Worm (Caenorhabditis elegans) whole organism, young adult: Measurements from ENCODE around the gene tag-342.
A peak's percentile ranks its signal among the peaks of the same experiment; 100 is the strongest.

Experiments used
- B0261.1 ChIP-seq: sonication (generic microtip); optimal IDR thresholded peaks from 2 replicates; lab custom pipeline; 2016; ENCODE audit warnings: mild to moderate bottlenecking, missing genetic modification characterization, moderate library complexity, missing compliant biosample characterization
- C06A6.2 ChIP-seq: fragments of 200-800 bp; sonication (Bioruptor generic); conservative IDR thresholded peaks from 2 replicates; pipeline ENCODE4 v1.3.6; 2022; ENCODE audit warnings: missing genetic modification characterization, missing compliant biosample characterization
- D2030.7 ChIP-seq: fragments of 200-800 bp; sonication (Bioruptor generic); IDR thresholded peaks from 2 replicates; pipeline ENCODE4 v1.3.6; 2022; ENCODE audit warnings: missing genetic modification reagents, missing genetic modification characterization, missing compliant biosample characterization
- F33H1.4 ChIP-seq: fragments of 200-800 bp; sonication (Bioruptor generic); IDR thresholded peaks from 2 replicates; pipeline ENCODE4 v1.3.6; 2022; ENCODE audit warnings: missing genetic modification reagents, missing genetic modification characterization, missing compliant biosample characterization
- F52B5.7 ChIP-seq: sonication (generic microtip); optimal IDR thresholded peaks from 2 replicates; lab custom pipeline; 2016; ENCODE audit warnings: mild to moderate bottlenecking, missing genetic modification characterization, missing compliant biosample characterization
- F55B11.4 ChIP-seq: sonication (generic microtip); optimal IDR thresholded peaks from 2 replicates; lab custom pipeline; 2016; ENCODE audit warnings: missing compliant biosample characterization, missing genetic modification characterization, borderline replicate concordance; ENCODE audit not compliant: insufficient read depth
- F57A8.1 ChIP-seq: fragments of 200-800 bp; sonication (Bioruptor generic); optimal IDR thresholded peaks from 2 replicates; lab custom pipeline; 2018; ENCODE audit warnings: mild to moderate bottlenecking, missing genetic modification characterization, moderate library complexity, missing compliant biosample characterization
- F57C9.4 ChIP-seq: sonication (generic microtip); optimal IDR thresholded peaks from 2 replicates; lab custom pipeline; 2017; ENCODE audit warnings: mild to moderate bottlenecking, missing genetic modification characterization, missing compliant biosample characterization
- T26A5.8 ChIP-seq: sonication (generic microtip); optimal IDR thresholded peaks from 2 replicates; lab custom pipeline; 2016; ENCODE audit warnings: missing genetic modification characterization, missing compliant biosample characterization
- Y53F4B.3 ChIP-seq: fragments of 200-800 bp; sonication (Bioruptor generic); IDR thresholded peaks from 2 replicates; pipeline ENCODE4 v1.3.6; 2022; ENCODE audit warnings: missing genetic modification reagents, missing genetic modification characterization, missing compliant biosample characterization
- Y53G8AR.9 ChIP-seq: fragments of 200-800 bp; sonication (Bioruptor generic); conservative IDR thresholded peaks from 2 replicates; pipeline ENCODE4 v1.3.6; 2022; ENCODE audit warnings: missing genetic modification reagents, missing genetic modification characterization, missing compliant biosample characterization
- Y56A3A.18 ChIP-seq: fragments of 200-800 bp; sonication (Bioruptor generic); IDR thresholded peaks from 2 replicates; pipeline ENCODE4 v1.3.6; 2022; ENCODE audit warnings: missing genetic modification reagents, missing genetic modification characterization, missing compliant biosample characterization
- Y79H2A.3 ChIP-seq: fragments of 200-800 bp; sonication (Bioruptor generic); conservative IDR thresholded peaks from 2 replicates; pipeline ENCODE4 v1.3.6; 2022; ENCODE audit warnings: missing genetic modification reagents, missing genetic modification characterization, missing compliant biosample characterization
- aptf-3 ChIP-seq: fragments of 200-800 bp; sonication (Bioruptor generic); IDR thresholded peaks from 2 replicates; pipeline ENCODE4 v1.3.6; 2022; ENCODE audit warnings: missing genetic modification characterization, missing compliant biosample characterization
- athp-1 ChIP-seq: sonication (generic microtip); optimal IDR thresholded peaks from 2 replicates; lab custom pipeline; 2017; ENCODE audit warnings: mild to moderate bottlenecking, missing genetic modification characterization, missing compliant biosample characterization
- attf-5 ChIP-seq: fragments of 200-800 bp; sonication (Bioruptor generic); optimal IDR thresholded peaks from 2 replicates; lab custom pipeline; 2018; ENCODE audit warnings: mild to moderate bottlenecking, missing genetic modification characterization, missing compliant biosample characterization
- attf-6 ChIP-seq: fragments of 200-800 bp; sonication (Bioruptor generic); IDR thresholded peaks from 2 replicates; pipeline ENCODE4 v1.3.6; 2022; ENCODE audit warnings: missing genetic modification reagents, missing genetic modification characterization, missing compliant biosample characterization
- bed-2 ChIP-seq: fragments of 200-800 bp; sonication (Bioruptor generic); IDR thresholded peaks from 2 replicates; pipeline ENCODE4 v1.3.6; 2022; ENCODE audit warnings: missing genetic modification reagents, missing genetic modification characterization, missing compliant biosample characterization
- ceh-27 ChIP-seq: fragments of 200-800 bp; sonication (Bioruptor generic); optimal IDR thresholded peaks from 2 replicates; lab custom pipeline; 2018; ENCODE audit warnings: mild to moderate bottlenecking, missing genetic modification characterization, moderate library complexity, missing compliant biosample characterization
- ceh-40 ChIP-seq: fragments of 200-800 bp; sonication (Bioruptor generic); IDR thresholded peaks from 2 replicates; pipeline ENCODE4 v1.3.6; 2022; ENCODE audit warnings: missing genetic modification characterization, missing compliant biosample characterization
- die-1 ChIP-seq: sonication (generic microtip); optimal IDR thresholded peaks from 2 replicates; lab custom pipeline; 2016; ENCODE audit warnings: missing genotype, mild to moderate bottlenecking, missing genetic modification characterization, missing compliant biosample characterization
- dox-1 ChIP-seq: fragments of 200-800 bp; sonication (Bioruptor generic); IDR thresholded peaks from 2 replicates; pipeline ENCODE4 v1.3.6; 2022; ENCODE audit warnings: missing genetic modification reagents, missing genetic modification characterization, missing compliant biosample characterization
- dpl-1 ChIP-seq: fragments of 150-350 bp; optimal IDR thresholded peaks from 2 replicates; lab custom pipeline; 2014; ENCODE audit warnings: missing biosample characterization, missing genetic modification reagents, missing genetic modification characterization
- efl-1 ChIP-seq: fragments of 150-350 bp; optimal IDR thresholded peaks from 2 replicates; lab custom pipeline; 2014; ENCODE audit warnings: missing biosample characterization, missing genetic modification reagents, missing genetic modification characterization
- egrh-3 ChIP-seq: fragments of 200-800 bp; sonication (Bioruptor generic); IDR thresholded peaks from 2 replicates; pipeline ENCODE4 v1.3.6; 2022; ENCODE audit warnings: missing genetic modification reagents, missing genetic modification characterization, missing compliant biosample characterization
- him-1 ChIP-seq: sonication (generic microtip); optimal IDR thresholded peaks from 2 replicates; lab custom pipeline; 2016; ENCODE audit warnings: missing genotype, missing genetic modification reagents, missing genetic modification characterization, missing compliant biosample characterization
- hmg-20 ChIP-seq: fragments of 200-800 bp; sonication (Bioruptor generic); IDR thresholded peaks from 2 replicates; pipeline ENCODE4 v1.3.6; 2022; ENCODE audit warnings: missing genetic modification reagents, missing genetic modification characterization, missing compliant biosample characterization
- hrde-1 ChIP-seq: sonication (generic microtip); optimal IDR thresholded peaks from 2 replicates; lab custom pipeline; 2016; ENCODE audit warnings: missing genetic modification characterization, mild to moderate bottlenecking, missing compliant biosample characterization, moderate library complexity, missing genotype, missing genetic modification reagents, borderline replicate concordance
- hsf-1 ChIP-seq: fragments of 200-800 bp; sonication (Bioruptor generic); IDR thresholded peaks from 2 replicates; pipeline ENCODE4 v1.3.6; 2022; ENCODE audit warnings: missing genetic modification reagents, missing genetic modification characterization, missing compliant biosample characterization
- lin-40 ChIP-seq: sonication (generic microtip); optimal IDR thresholded peaks from 2 replicates; lab custom pipeline; 2016; ENCODE audit warnings: missing genetic modification characterization, mild to moderate bottlenecking, missing compliant biosample characterization, missing genotype, missing genetic modification reagents
- lin-54 ChIP-seq: fragments of 200-800 bp; sonication (Bioruptor generic); optimal IDR thresholded peaks from 2 replicates; lab custom pipeline; 2018; ENCODE audit warnings: mild to moderate bottlenecking, missing genetic modification characterization, missing compliant biosample characterization
- madf-10 ChIP-seq: sonication (generic microtip); optimal IDR thresholded peaks from 2 replicates; lab custom pipeline; 2016; ENCODE audit warnings: mild to moderate bottlenecking, missing genetic modification characterization, missing compliant biosample characterization
- madf-3 ChIP-seq: fragments of 200-800 bp; sonication (Bioruptor generic); IDR thresholded peaks from 2 replicates; pipeline ENCODE4 v1.3.6; 2022; ENCODE audit warnings: missing genetic modification reagents, missing genetic modification characterization, missing compliant biosample characterization
- nfya-1 ChIP-seq: sonication (generic microtip); optimal IDR thresholded peaks from 2 replicates; lab custom pipeline; 2017; ENCODE audit warnings: antibody characterized with exemption, missing compliant biosample characterization, missing genetic modification characterization, borderline replicate concordance; ENCODE audit not compliant: insufficient read depth
- nhr-27 ChIP-seq: fragments of 200-800 bp; sonication (Bioruptor generic); optimal IDR thresholded peaks from 2 replicates; lab custom pipeline; 2018; ENCODE audit warnings: mild to moderate bottlenecking, missing genetic modification characterization, moderate library complexity, missing compliant biosample characterization
- nhr-90 ChIP-seq: sonication (generic microtip); optimal IDR thresholded peaks from 2 replicates; lab custom pipeline; 2016; ENCODE audit warnings: missing genotype, mild to moderate bottlenecking, missing genetic modification characterization, missing compliant biosample characterization
- sdz-38 ChIP-seq: sonication (generic microtip); optimal IDR thresholded peaks from 2 replicates; lab custom pipeline; 2016; ENCODE audit warnings: missing genotype, missing genetic modification characterization, missing compliant biosample characterization
- snpc-1.3 ChIP-seq: sonication (generic microtip); optimal IDR thresholded peaks from 2 replicates; lab custom pipeline; 2017; ENCODE audit warnings: missing genetic modification characterization, mild to moderate bottlenecking, missing compliant biosample characterization, antibody characterized with exemption, moderate library complexity, missing genotype, missing genetic modification reagents; ENCODE audit not compliant: insufficient read depth
- snpc-4 ChIP-seq, 5 experiments: fragments of 150-350 bp in 1 of 5; sonication (generic microtip) in 4 of 5; optimal IDR thresholded peaks; 2 replicates each; lab custom pipeline; 2014 to 2018; ENCODE audit warnings: missing genetic modification characterization in 5 of 5, missing biosample characterization in 3 of 5, antibody characterized with exemption in 2 of 5, mild to moderate bottlenecking in 2 of 5, missing compliant biosample characterization in 2 of 5, missing genotype in 2 of 5, moderate library complexity in 2 of 5, missing genetic modification reagents in 1 of 5
- somi-1 ChIP-seq: fragments of 200-800 bp; sonication (Bioruptor generic); optimal IDR thresholded peaks from 2 replicates; lab custom pipeline; 2018; ENCODE audit warnings: mild to moderate bottlenecking, missing genetic modification characterization, missing compliant biosample characterization
- unc-62 ChIP-seq: fragments of 150-350 bp; optimal IDR thresholded peaks from 2 replicates; lab custom pipeline; 2014; ENCODE audit warnings: missing biosample characterization, missing genetic modification reagents, missing genetic modification characterization
- xnd-1 ChIP-seq: sonication (generic microtip); optimal IDR thresholded peaks from 2 replicates; lab custom pipeline; 2016; ENCODE audit warnings: missing genotype, missing genetic modification reagents, missing genetic modification characterization, missing compliant biosample characterization
- zfh-2 ChIP-seq: fragments of 200-800 bp; sonication (Bioruptor generic); conservative IDR thresholded peaks from 2 replicates; pipeline ENCODE4 v1.3.6; 2022; ENCODE audit warnings: missing genetic modification reagents, missing genetic modification characterization, missing compliant biosample characterization
- zim-3 ChIP-seq: sonication (generic microtip); optimal IDR thresholded peaks from 2 replicates; lab custom pipeline; 2017; ENCODE audit warnings: mild to moderate bottlenecking, missing genetic modification characterization, moderate library complexity, missing compliant biosample characterization
- ztf-18 ChIP-seq: sonication (generic microtip); optimal IDR thresholded peaks from 2 replicates; lab custom pipeline; 2016; ENCODE audit warnings: missing genotype, mild to moderate bottlenecking, missing genetic modification characterization, missing compliant biosample characterization
- ztf-25 ChIP-seq: fragments of 200-800 bp; sonication (Bioruptor generic); IDR thresholded peaks from 2 replicates; pipeline ENCODE4 v1.3.6; 2022; ENCODE audit warnings: missing genetic modification reagents, missing genetic modification characterization, missing compliant biosample characterization

Gene tag-342

ce11 chrIII:9455980-9456658, 11.8 kb upstream of the tag-342 start, which contains the start of the genes rheb-1 and spk-1 (continued):
- no peak for TF ChIP-seq snpc-1.3 (tag; lab: Kevin White, UChicago)
- peak; percentile 81; the same call in 1 of the 2 replicates for TF ChIP-seq madf-3
- TF ChIP-seq F55B11.4 (tag; lab: Kevin White, UChicago) = no peak
- TF ChIP-seq lin-40 (tag; lab: Kevin White, UChicago) = peak; percentile 87
- peak; percentile 84 for TF ChIP-seq lin-54 (GFP tag; lab: Kevin White, UChicago)
- TF ChIP-seq ztf-18 (tag; lab: Kevin White, UChicago) = peak; percentile 74
- TF ChIP-seq efl-1 = peak; percentile 80
- TF ChIP-seq sdz-38 = no peak
- TF ChIP-seq Y56A3A.18 (GFP tag; lab: Robert Waterston, UW) = no peak
- TF ChIP-seq hrde-1 (tag; lab: Kevin White, UChicago) = no peak
- TF ChIP-seq dox-1 (GFP tag; lab: Robert Waterston, UW) = peak; percentile 97
- peak; percentile 86 for TF ChIP-seq ceh-27
- TF ChIP-seq him-1 = no peak
- TF ChIP-seq die-1 (tag; lab: Kevin White, UChicago) = no peak
- no peak for TF ChIP-seq ceh-40 (GFP tag; lab: Robert Waterston, UW)
- TF ChIP-seq hmg-20 (GFP tag; lab: Robert Waterston, UW) = no peak
- peak; percentile 63 for TF ChIP-seq unc-62 (GFP tag; lab: Kevin White, UChicago)
- peak; percentile 22; the same call in 1 of the 2 replicates for TF ChIP-seq attf-6
- peak; percentile 73 for TF ChIP-seq C06A6.2 (GFP tag; lab: Robert Waterston, UW)
- TF ChIP-seq snpc-4 (GFP tag; optimal IDR thresholded peaks at IDR 0.05; lab: Kevin White, UChicago) = peak; percentile 27
- peak; percentile 66 to 75 (median 72) for TF ChIP-seq snpc-4 (tag; optimal IDR thresholded peaks at IDR 0.05; lab: Kevin White, UChicago)
- TF ChIP-seq somi-1 (GFP tag; lab: Kevin White, UChicago) = peak; percentile 76
- peak; percentile 92 for TF ChIP-seq attf-5 (GFP tag; lab: Kevin White, UChicago)
- TF ChIP-seq B0261.1 (tag; lab: Kevin White, UChicago) = peak; percentile 7
- peak; percentile 51 for TF ChIP-seq dpl-1
- 0 out of 2 replicates have a peak, but pooled peaks have one; percentile 33 for TF ChIP-seq Y79H2A.3
- no peak for TF ChIP-seq Y53F4B.3 (GFP tag; lab: Robert Waterston, UW)
- no peak for TF ChIP-seq nfya-1 (tag; lab: Kevin White, UChicago)
- no peak for TF ChIP-seq F57C9.4 (tag; lab: Kevin White, UChicago)
- no peak for TF ChIP-seq aptf-3
- peak; percentile 78 for TF ChIP-seq D2030.7
- peak; percentile 38 for TF ChIP-seq F52B5.7 (tag; lab: Kevin White, UChicago)
- TF ChIP-seq F57A8.1 (GFP tag; lab: Kevin White, UChicago) = no peak
- TF ChIP-seq xnd-1 (tag; lab: Kevin White, UChicago) = peak; percentile 24
- TF ChIP-seq bed-2 (GFP tag; lab: Robert Waterston, UW) = no peak
- TF ChIP-seq hsf-1 (GFP tag; lab: Robert Waterston, UW) = peak; percentile 59; the same call in 1 of the 2 replicates
- peak; percentile 86 for TF ChIP-seq athp-1 (tag; lab: Kevin White, UChicago)
- peak; percentile 59; the same call in 1 of the 2 replicates for TF ChIP-seq Y53G8AR.9 (GFP tag; lab: Robert Waterston, UW)
- no peak for TF ChIP-seq T26A5.8
- peak; percentile 56 for TF ChIP-seq nhr-90 (tag; lab: Kevin White, UChicago)
- peak; percentile 72 for TF ChIP-seq F33H1.4 (GFP tag; lab: Robert Waterston, UW)
- TF ChIP-seq madf-10 = peak; percentile 84
- 0 out of 2 replicates have a peak, but pooled peaks have one; percentile 18 for TF ChIP-seq egrh-3
- no peak for TF ChIP-seq zim-3 (tag; lab: Kevin White, UChicago)
- no peak for TF ChIP-seq nhr-27 (tag; lab: Kevin White, UChicago)
- peak; percentile 79 for TF ChIP-seq zfh-2 (GFP tag; lab: Robert Waterston, UW)
- no peak for TF ChIP-seq ztf-25 (GFP tag; lab: Robert Waterston, UW)
